Worm (Caenorhabditis elegans): ENCODE data around the gene gex-2.

The gex-2 gene

DNA sequence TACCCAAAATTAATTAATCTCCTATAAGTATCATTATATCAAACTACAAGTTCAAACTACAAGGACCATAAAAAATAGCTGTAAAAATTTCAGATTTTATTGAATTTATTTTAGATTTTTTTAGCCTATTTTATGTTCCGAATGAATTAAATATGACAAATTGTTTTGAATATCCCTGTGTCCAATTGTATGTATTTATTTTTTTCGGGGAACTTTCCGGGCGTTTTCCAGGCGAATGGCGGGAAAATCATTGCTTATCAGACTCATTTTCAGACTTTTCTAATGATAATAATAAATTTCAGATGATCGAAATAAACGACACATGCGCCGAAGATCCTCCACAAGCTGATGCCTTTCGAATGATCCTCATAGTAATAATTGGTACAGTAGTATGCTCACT lies 24.6 kb upstream of the gex-2 start, which contains the start of gene F56A11.4:
Gene F56A11.4 (plus strand): TSS at position 301 of the 400 bp plus-strand sequence.
- TF ChIP-seq lin-13 (tag; optimal IDR thresholded peaks at IDR 0.05) (no peak), unc-39 (tag; optimal IDR thresholded peaks at IDR 0.05) (no peak), ceh-39 (tag; optimal IDR thresholded peaks at IDR 0.05) (no peak), ceh-43 (GFP tag; optimal IDR thresholded peaks at IDR 0.05) (no peak), snpc-4 (tag; optimal IDR thresholded peaks at IDR 0.05) (no peak), cnd-1 (tag; optimal IDR thresholded peaks at IDR 0.05) (no peak), lin-32 (GFP tag; optimal IDR thresholded peaks at IDR 0.05) (no peak), nhr-237 (tag; optimal IDR thresholded peaks at IDR 0.05) (no peak), flh-1 (GFP tag; optimal IDR thresholded peaks at IDR 0.05) (no peak), unc-120 (tag; optimal IDR thresholded peaks at IDR 0.05; ENCODE audit: poor library complexity, severe bottlenecking) (no peak), nhr-12 (tag; optimal IDR thresholded peaks at IDR 0.05) (no peak), nhr-28 (tag; optimal IDR thresholded peaks at IDR 0.05) (no peak), M03D4.4 (tag; optimal IDR thresholded peaks at IDR 0.05) (no peak), tbx-8 (GFP tag; optimal IDR thresholded peaks at IDR 0.05) (no peak), nhr-76 (tag; optimal IDR thresholded peaks at IDR 0.05) (no peak)

DNA sequence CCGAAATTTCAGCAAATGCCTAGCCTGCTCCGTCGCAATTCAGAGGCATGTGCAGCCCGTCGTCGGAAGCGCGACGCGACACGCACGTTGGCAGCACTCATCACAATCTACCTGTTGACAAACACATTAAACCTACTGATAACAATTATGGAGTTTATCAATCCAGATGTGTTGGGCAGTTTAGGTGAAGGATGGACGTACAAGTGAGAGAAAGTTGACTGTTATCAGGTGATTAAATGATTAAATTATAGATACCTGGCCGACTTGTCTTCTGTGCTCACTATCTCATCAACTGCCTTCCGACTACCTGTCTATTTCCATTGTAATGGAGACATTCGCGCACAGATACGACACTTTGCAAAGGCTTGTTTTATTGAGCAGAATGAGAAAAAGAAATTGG lies 20.6 kb upstream of the gex-2 start:
- TF ChIP-seq nhr-2 (tag; optimal IDR thresholded peaks at IDR 0.05), result no peak
- TF ChIP-seq sptf-1 (tag; optimal IDR thresholded peaks at IDR 0.05), result no peak
- no peak for TF ChIP-seq elt-3 (tag; optimal IDR thresholded peaks at IDR 0.05)
- TF ChIP-seq hlh-1 (tag; optimal IDR thresholded peaks at IDR 0.05), result no peak
- no peak for TF ChIP-seq unc-62 (GFP tag; optimal IDR thresholded peaks at IDR 0.05)
- TF ChIP-seq mls-2 (tag; optimal IDR thresholded peaks at IDR 0.05), result no peak
- no peak for TF ChIP-seq unc-120 (tag; optimal IDR thresholded peaks at IDR 0.05; ENCODE audit: poor library complexity, severe bottlenecking)
- no peak for TF ChIP-seq pha-4 (tag; optimal IDR thresholded peaks at IDR 0.05)
- TF ChIP-seq lin-13 (tag; optimal IDR thresholded peaks at IDR 0.05), result no peak
- no peak for TF ChIP-seq ceh-43 (GFP tag; optimal IDR thresholded peaks at IDR 0.05)
- TF ChIP-seq M03D4.4 (tag; optimal IDR thresholded peaks at IDR 0.05), result no peak
- no peak for TF ChIP-seq nhr-237 (tag; optimal IDR thresholded peaks at IDR 0.05)
- no peak for TF ChIP-seq flh-1 (GFP tag; optimal IDR thresholded peaks at IDR 0.05)
- TF ChIP-seq nhr-28 (tag; optimal IDR thresholded peaks at IDR 0.05), result no peak
- no peak for TF ChIP-seq blmp-1 (tag; optimal IDR thresholded peaks at IDR 0.05)
- no peak for TF ChIP-seq drap-1 (GFP tag; optimal IDR thresholded peaks at IDR 0.05)
- no peak for TF ChIP-seq ztf-11 (tag; optimal IDR thresholded peaks at IDR 0.05)

- TF ChIP-seq nhr-76 (tag; optimal IDR thresholded peaks at IDR 0.05) (no peak), nhr-2 (tag; optimal IDR thresholded peaks at IDR 0.05) (peak; percentile 54), ham-2 (GFP tag; optimal IDR thresholded peaks at IDR 0.05) (no peak), nhr-28 (tag; optimal IDR thresholded peaks at IDR 0.05) (no peak), pha-4 (tag; optimal IDR thresholded peaks at IDR 0.05) (no peak), ztf-11 (tag; optimal IDR thresholded peaks at IDR 0.05) (no peak), sptf-1 (tag; optimal IDR thresholded peaks at IDR 0.05) (no peak), hlh-1 (tag; optimal IDR thresholded peaks at IDR 0.05) (no peak), flh-1 (GFP tag; optimal IDR thresholded peaks at IDR 0.05) (no peak), unc-120 (tag; optimal IDR thresholded peaks at IDR 0.05; ENCODE audit: poor library complexity, severe bottlenecking) (no peak), bed-3 (GFP tag; optimal IDR thresholded peaks at IDR 0.05) (no peak), ceh-39 (tag; optimal IDR thresholded peaks at IDR 0.05) (no peak), lin-13 (tag; optimal IDR thresholded peaks at IDR 0.05) (no peak), unc-39 (tag; optimal IDR thresholded peaks at IDR 0.05) (no peak), elt-1 (tag; optimal IDR thresholded peaks at IDR 0.05; ENCODE audit: borderline replicate concordance, insufficient read depth) (peak; percentile 74), sem-2 (GFP tag; optimal IDR thresholded peaks at IDR 0.05) (no peak), elt-3 (tag; optimal IDR thresholded peaks at IDR 0.05) (no peak), mep-1 (tag; optimal IDR thresholded peaks at IDR 0.05) (no peak), unc-62 (GFP tag; optimal IDR thresholded peaks at IDR 0.05) (peak; percentile 44), snpc-4 (tag; optimal IDR thresholded peaks at IDR 0.05) (no peak)
These were observed 18.6 kb upstream of the gex-2 start for ce11 chrIV:554005-554404.

DNA sequence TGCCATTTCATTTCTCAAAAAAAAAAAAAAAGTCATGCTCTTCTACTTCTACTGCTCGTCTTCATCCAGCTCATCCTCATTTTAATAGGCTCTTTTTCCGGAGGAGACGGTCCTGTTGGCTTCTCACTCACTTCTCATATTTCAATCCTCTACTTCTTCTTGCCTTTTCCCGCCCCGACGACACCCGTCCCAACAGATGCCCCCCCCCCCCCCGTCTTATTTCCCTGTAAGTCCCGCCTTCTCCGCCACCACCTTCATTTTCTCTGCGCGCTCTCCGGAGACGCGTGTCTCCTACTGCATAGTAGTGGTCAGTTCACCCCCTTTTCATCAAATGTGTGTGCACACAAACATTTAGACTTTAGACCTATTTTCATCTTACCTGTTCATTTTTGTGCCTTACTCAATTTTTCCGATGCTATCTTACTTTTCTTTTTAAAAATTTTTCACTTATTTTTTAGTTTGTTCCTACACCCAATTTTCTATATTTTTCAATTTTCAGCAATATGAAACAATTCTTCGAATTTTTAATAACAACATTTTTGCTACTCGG lies 13.8 kb upstream of the gex-2 start, which contains the start of gene efn-4:
Gene efn-4 (plus strand): TSS at position 500 of the 550 bp plus-strand sequence.
- TF ChIP-seq M03D4.4 (tag; optimal IDR thresholded peaks at IDR 0.05) (peak; percentile 39), mls-2 (tag; optimal IDR thresholded peaks at IDR 0.05) (no peak), nhr-237 (tag; optimal IDR thresholded peaks at IDR 0.05) (no peak), sptf-1 (tag; optimal IDR thresholded peaks at IDR 0.05) (peak; percentile 30), sem-2 (GFP tag; optimal IDR thresholded peaks at IDR 0.05) (no peak), lin-32 (GFP tag; optimal IDR thresholded peaks at IDR 0.05) (no peak), ceh-43 (GFP tag; optimal IDR thresholded peaks at IDR 0.05) (no peak), unc-39 (tag; optimal IDR thresholded peaks at IDR 0.05) (no peak), lin-13 (tag; optimal IDR thresholded peaks at IDR 0.05) (no peak), ceh-39 (tag; optimal IDR thresholded peaks at IDR 0.05) (no peak), unc-120 (tag; optimal IDR thresholded peaks at IDR 0.05; ENCODE audit: poor library complexity, severe bottlenecking) (peak; percentile 11), hlh-1 (tag; optimal IDR thresholded peaks at IDR 0.05) (no peak), blmp-1 (tag; optimal IDR thresholded peaks at IDR 0.05) (no peak)

Measured in whole organism, mixed stage, embryonic.